Worm (Caenorhabditis elegans): ENCODE measurements around the gene eri-12.

ce11 chrIV:12200812-12201211 is 44.2 kb downstream of the eri-12 start:
- TF ChIP-seq nhr-232 (tag; optimal IDR thresholded peaks at IDR 0.05) = no peak
- TF ChIP-seq ceh-45 (GFP tag; IDR thresholded peaks at IDR 0.05) = no peak
- no peak for TF ChIP-seq nhr-11 (tag; optimal IDR thresholded peaks at IDR 0.05)
- no peak for TF ChIP-seq ztf-16 (tag; optimal IDR thresholded peaks at IDR 0.05)
- TF ChIP-seq pha-4 (tag; optimal IDR thresholded peaks at IDR 0.05) = no peak
- no peak for TF ChIP-seq che-1 (tag; optimal IDR thresholded peaks at IDR 0.05)
- no peak for TF ChIP-seq unc-42 (tag; optimal IDR thresholded peaks at IDR 0.05)
- no peak for TF ChIP-seq sox-4 (tag; optimal IDR thresholded peaks at IDR 0.05)
- TF ChIP-seq ceh-24 (tag; optimal IDR thresholded peaks at IDR 0.05) = no peak
- TF ChIP-seq ama-1 (optimal IDR thresholded peaks at IDR 0.05) = no peak
- no peak for TF ChIP-seq K09A11.1 (tag; optimal IDR thresholded peaks at IDR 0.05; ENCODE audit: insufficient read depth)
